Worm (Caenorhabditis elegans) whole organism, late embryonic: ENCODE results near the gene ZC395.4.

ENCODE experiments used
- T23F11.4 ChIP-seq: fragments of 200-800 bp; sonication (Bioruptor generic); optimal IDR thresholded peaks from 2 replicates; lab custom pipeline; 2018; ENCODE audit warnings: mild to moderate bottlenecking, missing genetic modification characterization, missing compliant biosample characterization
- ahr-1 ChIP-seq: sonication (generic microtip); optimal IDR thresholded peaks from 2 replicates; lab custom pipeline; 2016; ENCODE audit warnings: missing genetic modification characterization, missing compliant biosample characterization
- ceh-14 ChIP-seq: sonication (generic microtip); optimal IDR thresholded peaks from 2 replicates; lab custom pipeline; 2016; ENCODE audit warnings: missing genotype, missing genetic modification characterization, missing compliant biosample characterization
- ceh-2 ChIP-seq: sonication (generic microtip); optimal IDR thresholded peaks from 2 replicates; lab custom pipeline; 2016; ENCODE audit warnings: missing genotype, missing genetic modification characterization, missing compliant biosample characterization
- ceh-24 ChIP-seq: sonication (generic microtip); optimal IDR thresholded peaks from 2 replicates; lab custom pipeline; 2016; ENCODE audit warnings: mild to moderate bottlenecking, missing genetic modification characterization, missing compliant biosample characterization
- ceh-34 ChIP-seq: sonication (generic microtip); optimal IDR thresholded peaks from 2 replicates; lab custom pipeline; 2016; ENCODE audit warnings: mild to moderate bottlenecking, missing genetic modification characterization, missing compliant biosample characterization
- ceh-45 ChIP-seq: fragments of 200-800 bp; sonication (Bioruptor generic); IDR thresholded peaks from 2 replicates; pipeline ENCODE4 v1.3.6; 2022; ENCODE audit warnings: missing genetic modification reagents, missing genetic modification characterization, missing compliant biosample characterization
- che-1 ChIP-seq: sonication (generic microtip); optimal IDR thresholded peaks from 2 replicates; lab custom pipeline; 2016; ENCODE audit warnings: mild to moderate bottlenecking, missing genetic modification characterization, missing compliant biosample characterization
- dmd-4 ChIP-seq: sonication (generic microtip); optimal IDR thresholded peaks from 2 replicates; lab custom pipeline; 2016; ENCODE audit warnings: borderline replicate concordance, missing genetic modification characterization, missing compliant biosample characterization
- elt-4 ChIP-seq: sonication (generic microtip); optimal IDR thresholded peaks from 2 replicates; lab custom pipeline; 2016; ENCODE audit warnings: missing genetic modification characterization, missing compliant biosample characterization
- fax-1 ChIP-seq: sonication (generic microtip); optimal IDR thresholded peaks from 2 replicates; lab custom pipeline; 2016; ENCODE audit warnings: missing genotype, missing genetic modification characterization, missing compliant biosample characterization
- fkh-10 ChIP-seq: fragments of 150-350 bp; optimal IDR thresholded peaks from 2 replicates; lab custom pipeline; 2014; ENCODE audit warnings: missing biosample characterization, missing genetic modification reagents, missing genetic modification characterization
- lin-11 ChIP-seq: fragments of 200-800 bp; sonication (Bioruptor generic); optimal IDR thresholded peaks from 2 replicates; lab custom pipeline; 2018; ENCODE audit warnings: mild to moderate bottlenecking, missing genetic modification characterization, missing compliant biosample characterization
- madf-2 ChIP-seq: sonication (generic microtip); optimal IDR thresholded peaks from 2 replicates; lab custom pipeline; 2017; ENCODE audit warnings: missing genetic modification characterization, missing compliant biosample characterization
- mec-3 ChIP-seq: sonication (generic microtip); optimal IDR thresholded peaks from 2 replicates; lab custom pipeline; 2016; ENCODE audit warnings: borderline replicate concordance, missing genetic modification characterization, missing compliant biosample characterization
- nfya-1 ChIP-seq: sonication (generic microtip); optimal IDR thresholded peaks from 2 replicates; lab custom pipeline; 2017; ENCODE audit warnings: missing genetic modification characterization, mild to moderate bottlenecking, missing compliant biosample characterization, antibody characterized with exemption, moderate library complexity
- nhr-11 ChIP-seq: fragments of 150-350 bp; optimal IDR thresholded peaks from 2 replicates; lab custom pipeline; 2014; ENCODE audit warnings: missing biosample characterization, missing genetic modification characterization
- nhr-232 ChIP-seq: sonication (generic microtip); optimal IDR thresholded peaks from 2 replicates; lab custom pipeline; 2016; ENCODE audit warnings: missing genetic modification characterization, missing compliant biosample characterization
- pqm-1 ChIP-seq: sonication (generic microtip); optimal IDR thresholded peaks from 2 replicates; lab custom pipeline; 2016; ENCODE audit warnings: missing genetic modification characterization, missing compliant biosample characterization
- pros-1 ChIP-seq: fragments of 150-350 bp; optimal IDR thresholded peaks from 2 replicates; lab custom pipeline; 2014; ENCODE audit warnings: missing biosample characterization, missing genetic modification reagents, missing genetic modification characterization
- ref-2 ChIP-seq: sonication (generic microtip); optimal IDR thresholded peaks from 2 replicates; lab custom pipeline; 2016; ENCODE audit warnings: missing genetic modification characterization, missing compliant biosample characterization
- sdc-2 ChIP-seq: sonication (generic microtip); optimal IDR thresholded peaks from 2 replicates; lab custom pipeline; 2016; ENCODE audit warnings: missing genotype, missing genetic modification characterization, missing compliant biosample characterization
- sox-2 ChIP-seq: fragments of 200-800 bp; sonication (Bioruptor generic); IDR thresholded peaks from 2 replicates; pipeline ENCODE4 v1.3.6; 2022; ENCODE audit warnings: missing genetic modification reagents, missing genetic modification characterization, missing compliant biosample characterization
- syd-9 ChIP-seq: sonication (generic microtip); optimal IDR thresholded peaks from 2 replicates; lab custom pipeline; 2016; ENCODE audit warnings: mild to moderate bottlenecking, missing genetic modification characterization, moderate library complexity, missing compliant biosample characterization
- tbx-2 ChIP-seq: sonication (generic microtip); optimal IDR thresholded peaks from 2 replicates; lab custom pipeline; 2016; ENCODE audit warnings: missing genetic modification characterization, missing compliant biosample characterization
- tbx-7 ChIP-seq: sonication (generic microtip); optimal IDR thresholded peaks from 2 replicates; lab custom pipeline; 2016; ENCODE audit warnings: missing genotype, missing genetic modification characterization, missing compliant biosample characterization
- unc-3 ChIP-seq, 2 experiments: fragments of 200-800 bp in 1 of 2; sonication (Bioruptor generic) in 1 of 2; sonication (generic microtip) in 1 of 2; conservative IDR thresholded peaks in 1 of 2; optimal IDR thresholded peaks in 1 of 2; 2 replicates each; pipeline versions ENCODE4 v1.3.6 to Lab custom; 2016 to 2022; ENCODE audit warnings: missing compliant biosample characterization in 2 of 2, missing genetic modification characterization in 2 of 2, missing genetic modification reagents in 1 of 2
- unc-42 ChIP-seq: sonication (generic microtip); optimal IDR thresholded peaks from 2 replicates; lab custom pipeline; 2016; ENCODE audit warnings: missing genotype, missing genetic modification characterization, missing compliant biosample characterization
- unc-86 ChIP-seq: sonication (generic microtip); optimal IDR thresholded peaks from 2 replicates; lab custom pipeline; 2016; ENCODE audit warnings: missing genetic modification characterization, missing compliant biosample characterization
- ztf-16 ChIP-seq: sonication (generic microtip); optimal IDR thresholded peaks from 2 replicates; lab custom pipeline; 2017; ENCODE audit warnings: missing genetic modification characterization, missing compliant biosample characterization

ZC395.4 gene

ce11 chrIII:5230415-5230814 is 39.5 kb upstream of the ZC395.4 start, which contains the start of gene prmt-5:
Gene prmt-5 (plus strand): TSS chrIII:5230555.
- no peak for TF ChIP-seq nhr-11 (tag; lab: Kevin White, UChicago)
- TF ChIP-seq unc-3 (GFP tag; conservative IDR thresholded peaks at IDR 0.05; lab: Robert Waterston, UW), result no peak
- TF ChIP-seq unc-3 (tag; optimal IDR thresholded peaks at IDR 0.05; lab: Kevin White, UChicago), result no peak
- TF ChIP-seq unc-42 (tag; lab: Kevin White, UChicago), result no peak
- TF ChIP-seq fkh-10 (GFP tag; lab: Kevin White, UChicago), result no peak
- no peak for TF ChIP-seq ahr-1 (tag; lab: Kevin White, UChicago)
- no peak for TF ChIP-seq tbx-2 (tag; lab: Kevin White, UChicago)
- TF ChIP-seq sdc-2 (tag; lab: Kevin White, UChicago), result no peak
- no peak for TF ChIP-seq dmd-4 (tag; lab: Kevin White, UChicago)
- TF ChIP-seq tbx-7 (tag; lab: Kevin White, UChicago), result no peak
- no peak for TF ChIP-seq ref-2 (tag; lab: Kevin White, UChicago)
- TF ChIP-seq, all 69 proteins: peak for 0

- TF ChIP-seq ceh-2 (tag; lab: Kevin White, UChicago) (no peak), dmd-4 (tag; lab: Kevin White, UChicago) (no peak), nfya-1 (no peak), ceh-34 (no peak), sox-2 (GFP tag; lab: Robert Waterston, UW) (no peak), madf-2 (no peak), T23F11.4 (no peak)
Observed at ce11 chrIII:5233140-5233539, 36.8 kb upstream of the ZC395.4 start.

- no peak for TF ChIP-seq nhr-232 (tag; lab: Kevin White, UChicago)
- no peak for TF ChIP-seq unc-86
- no peak for TF ChIP-seq sox-2 (GFP tag; lab: Robert Waterston, UW)
- TF ChIP-seq pqm-1 (tag; lab: Kevin White, UChicago), result no peak
Observed at ce11 chrIII:5234312-5234711, 35.6 kb upstream of the ZC395.4 start, which contains the start of gene mrps-26. Gene mrps-26 (plus strand): TSS chrIII:5234612.

ce11 chrIII:5236104-5236503 is 33.8 kb upstream of the ZC395.4 start, which contains the start of gene prx-10:
Gene prx-10 (plus strand): TSS chrIII:5236404.
- TF ChIP-seq lin-11 (tag; lab: Kevin White, UChicago), result no peak
- TF ChIP-seq elt-4, result no peak
- no peak for TF ChIP-seq ceh-14 (tag; lab: Kevin White, UChicago)
- no peak for TF ChIP-seq syd-9
- no peak for TF ChIP-seq ztf-16 (tag; lab: Kevin White, UChicago)
- no peak for TF ChIP-seq pros-1 (tag; lab: Kevin White, UChicago)
- no peak for TF ChIP-seq ceh-45 (GFP tag; lab: Robert Waterston, UW)

ce11 chrIII:5241854-5242253 is 28.1 kb upstream of the ZC395.4 start:
- no peak for TF ChIP-seq ceh-34
- no peak for TF ChIP-seq sdc-2 (tag; lab: Kevin White, UChicago)

- TF ChIP-seq ahr-1 (tag; lab: Kevin White, UChicago) (no peak), mec-3 (tag; lab: Kevin White, UChicago) (no peak), unc-42 (tag; lab: Kevin White, UChicago) (no peak), che-1 (no peak), fkh-10 (GFP tag; lab: Kevin White, UChicago) (no peak), fax-1 (no peak), ceh-24 (tag; lab: Kevin White, UChicago) (no peak)
Observed at ce11 chrIII:5244539-5244938, 25.4 kb upstream of the ZC395.4 start, which contains the start of gene cnd-1. Gene cnd-1 (minus strand): TSS chrIII:5244639.
